Fruit fly (Drosophila melanogaster) whole organism, embryonic: ENCODE measurements around the gene CG34417.

ENCODE experiments used
- Ada2b ChIP-seq: fragments of 200-800 bp; sonication (Bioruptor generic); IDR thresholded peaks from 2 replicates; pipeline ENCODE4 v1.3.6; 2022; ENCODE audit warnings: missing biosample characterization, missing genetic modification characterization
- B-H1 ChIP-seq: fragments of 200-800 bp; sonication (Bioruptor generic); IDR thresholded peaks from 3 replicates; pipeline ENCODE4 v1.3.6; 2022; ENCODE audit warnings: missing biosample characterization, missing genetic modification characterization
- CG10209 ChIP-seq: fragments of 200-800 bp; sonication (Bioruptor generic); optimal IDR thresholded peaks from 3 replicates; lab custom pipeline; 2017; ENCODE audit warnings: missing biosample characterization, mild to moderate bottlenecking, missing genetic modification characterization, missing genetic modification reagents
- CG10959 ChIP-seq: fragments of 200-800 bp; sonication (Bioruptor generic); IDR thresholded peaks from 2 replicates; pipeline ENCODE4 v1.3.6; 2022; ENCODE audit warnings: missing biosample characterization, missing genetic modification characterization
- CG11456 ChIP-seq: fragments of 200-800 bp; sonication (Bioruptor generic); IDR thresholded peaks from 3 replicates; pipeline ENCODE4 v1.3.6; 2022; ENCODE audit warnings: missing biosample characterization, missing genetic modification characterization
- CG12155 ChIP-seq: fragments of 200-800 bp; sonication (Bioruptor generic); optimal IDR thresholded peaks from 3 replicates; lab custom pipeline; 2016; ENCODE audit warnings: missing biosample characterization, missing genetic modification characterization
- CG12299 ChIP-seq: fragments of 200-800 bp; sonication (Bioruptor generic); optimal IDR thresholded peaks from 2 replicates; lab custom pipeline; 2018; ENCODE audit warnings: missing biosample characterization, mild to moderate bottlenecking, missing genetic modification characterization
- CG13775 ChIP-seq: fragments of 200-800 bp; sonication (Bioruptor generic); optimal IDR thresholded peaks from 3 replicates; lab custom pipeline; 2017; ENCODE audit warnings: missing biosample characterization, mild to moderate bottlenecking, missing genetic modification characterization
- CG14050 ChIP-seq: fragments of 200-800 bp; sonication (Bioruptor generic); IDR thresholded peaks from 3 replicates; pipeline ENCODE4 v1.3.6; 2022; ENCODE audit warnings: missing biosample characterization, missing genetic modification characterization
- CG15011 ChIP-seq: fragments of 200-800 bp; sonication (Bioruptor generic); optimal IDR thresholded peaks from 3 replicates; lab custom pipeline; 2018; ENCODE audit warnings: missing biosample characterization, mild to moderate bottlenecking, missing genetic modification characterization
- CG15696 ChIP-seq: fragments of 200-800 bp; sonication (Bioruptor generic); optimal IDR thresholded peaks from 2 replicates; lab custom pipeline; 2019; ENCODE audit warnings: missing biosample characterization, mild to moderate bottlenecking, missing genetic modification characterization, moderate library complexity
- CG17912 ChIP-seq: fragments of 200-800 bp; sonication (Bioruptor generic); optimal IDR thresholded peaks from 2 replicates; lab custom pipeline; 2018; ENCODE audit warnings: missing biosample characterization, mild to moderate bottlenecking, missing genetic modification characterization
- CG2875 ChIP-seq: fragments of 200-800 bp; sonication (Bioruptor generic); optimal IDR thresholded peaks from 2 replicates; lab custom pipeline; 2017; ENCODE audit warnings: missing biosample characterization, mild to moderate bottlenecking, missing genetic modification characterization, missing genetic modification reagents
- CG3847 ChIP-seq: fragments of 200-800 bp; sonication (Bioruptor generic); IDR thresholded peaks from 2 replicates; pipeline ENCODE4 v1.3.6; 2022; ENCODE audit warnings: missing biosample characterization, missing genetic modification characterization
- CG7987 ChIP-seq: fragments of 200-800 bp; sonication (Bioruptor generic); optimal IDR thresholded peaks from 2 replicates; lab custom pipeline; 2018; ENCODE audit warnings: missing biosample characterization, mild to moderate bottlenecking, missing genetic modification characterization, moderate library complexity
- CG9817 ChIP-seq: fragments of 200-800 bp; sonication (Bioruptor generic); optimal IDR thresholded peaks from 2 replicates; lab custom pipeline; 2018; ENCODE audit warnings: missing biosample characterization, mild to moderate bottlenecking, missing genetic modification characterization, moderate library complexity
- CkIIα-i1 ChIP-seq: fragments of 200-800 bp; sonication (Bioruptor generic); IDR thresholded peaks from 2 replicates; pipeline ENCODE4 v1.3.6; 2022; ENCODE audit warnings: missing biosample characterization, missing genetic modification characterization
- D19A ChIP-seq: fragments of 200-800 bp; optimal IDR thresholded peaks from 3 replicates; lab custom pipeline; 2019; ENCODE audit warnings: missing biosample characterization, mild to moderate bottlenecking, missing genetic modification characterization, moderate library complexity
- HLHmδ ChIP-seq: fragments of 200-800 bp; sonication (Bioruptor generic); optimal IDR thresholded peaks from 2 replicates; lab custom pipeline; 2018; ENCODE audit warnings: missing biosample characterization, mild to moderate bottlenecking, missing genetic modification characterization, moderate library complexity
- Hmr ChIP-seq: fragments of 200-800 bp; sonication (Bioruptor generic); optimal IDR thresholded peaks from 3 replicates; lab custom pipeline; 2017; ENCODE audit warnings: mild to moderate bottlenecking, missing biosample characterization, missing genetic modification reagents, missing genetic modification characterization
- Kr ChIP-seq: fragments of 200-800 bp; sonication (Bioruptor generic); optimal IDR thresholded peaks from 2 replicates; lab custom pipeline; 2017; ENCODE audit warnings: missing biosample characterization, mild to moderate bottlenecking, missing genetic modification characterization
- MESR4 ChIP-seq: fragments of 200-800 bp; sonication (Bioruptor generic); optimal IDR thresholded peaks from 2 replicates; lab custom pipeline; 2018; ENCODE audit warnings: missing biosample characterization, mild to moderate bottlenecking, missing genetic modification characterization, moderate library complexity
- Myb ChIP-seq: fragments of 200-800 bp; sonication (Bioruptor generic); optimal IDR thresholded peaks from 2 replicates; lab custom pipeline; 2016; ENCODE audit warnings: missing biosample characterization, missing genetic modification characterization
- Scr ChIP-seq: fragments of 200-800 bp; sonication (Bioruptor generic); IDR thresholded peaks from 2 replicates; pipeline ENCODE4 v1.3.6; 2022; ENCODE audit warnings: missing biosample characterization, missing genetic modification characterization; ENCODE audit not compliant: partially characterized antibody
- Xrp1 ChIP-seq: fragments of 200-800 bp; sonication (Bioruptor generic); IDR thresholded peaks from 2 replicates; pipeline ENCODE4 v1.3.6; 2022; ENCODE audit warnings: missing biosample characterization, missing genetic modification characterization
- bbx ChIP-seq: fragments of 200-800 bp; sonication (Bioruptor generic); IDR thresholded peaks from 2 replicates; pipeline ENCODE4 v1.3.6; 2022; ENCODE audit warnings: missing biosample characterization, missing genetic modification characterization; ENCODE audit not compliant: partially characterized antibody
- br ChIP-seq: fragments of >200 bp; optimal IDR thresholded peaks from 2 replicates; lab custom pipeline; 2017
- cad ChIP-seq: fragments of >200 bp; optimal IDR thresholded peaks from 2 replicates; lab custom pipeline; 2017; ENCODE audit warnings: missing biosample characterization, missing genetic modification characterization
- dati ChIP-seq: fragments of 200-800 bp; sonication (Bioruptor generic); IDR thresholded peaks from 2 replicates; pipeline ENCODE4 v1.3.6; 2022; ENCODE audit warnings: missing biosample characterization, missing genetic modification characterization
- eyg ChIP-seq: fragments of 200-800 bp; sonication (Bioruptor generic); optimal IDR thresholded peaks from 3 replicates; lab custom pipeline; 2016; ENCODE audit warnings: missing biosample characterization, missing genetic modification characterization
- fd64A ChIP-seq: fragments of 200-800 bp; sonication (Bioruptor generic); optimal IDR thresholded peaks from 3 replicates; lab custom pipeline; 2018; ENCODE audit warnings: missing biosample characterization, mild to moderate bottlenecking, missing genetic modification characterization
- gfzf ChIP-seq: fragments of 200-800 bp; sonication (Bioruptor generic); optimal IDR thresholded peaks from 2 replicates; lab custom pipeline; 2016; ENCODE audit warnings: missing biosample characterization, mild to moderate bottlenecking, missing genetic modification characterization, moderate library complexity
- grn ChIP-seq: fragments of 200-800 bp; sonication (Bioruptor generic); optimal IDR thresholded peaks from 3 replicates; lab custom pipeline; 2017; ENCODE audit warnings: missing biosample characterization, missing genetic modification characterization
- gsb ChIP-seq: fragments of 200-800 bp; sonication (Bioruptor generic); IDR thresholded peaks from 2 replicates; pipeline ENCODE4 v1.3.6; 2022; ENCODE audit warnings: missing biosample characterization, missing genetic modification characterization
- hkb ChIP-seq, 2 experiments: fragments of 200-800 bp in 1 of 2; fragments of >200 bp in 1 of 2; sonication (Bioruptor generic) in 1 of 2; IDR thresholded peaks in 1 of 2; optimal IDR thresholded peaks in 1 of 2; 2 replicates each; pipeline versions ENCODE4 v1.3.6 to Lab custom; 2017 to 2022; ENCODE audit warnings: missing biosample characterization in 1 of 2, missing genetic modification characterization in 1 of 2
- jing ChIP-seq: fragments of 200-800 bp; sonication (Bioruptor generic); optimal IDR thresholded peaks from 2 replicates; lab custom pipeline; 2018; ENCODE audit warnings: missing biosample characterization, mild to moderate bottlenecking, missing genetic modification characterization
- ken ChIP-seq: fragments of 200-800 bp; sonication (Bioruptor generic); IDR thresholded peaks from 3 replicates; pipeline ENCODE4 v1.3.6; 2022; ENCODE audit warnings: missing biosample characterization, missing genetic modification characterization
- kni ChIP-seq: fragments of 200-800 bp; sonication (Bioruptor generic); optimal IDR thresholded peaks from 3 replicates; lab custom pipeline; 2017; ENCODE audit warnings: mild to moderate bottlenecking, missing biosample characterization, missing genetic modification reagents, missing genetic modification characterization
- lilli ChIP-seq: fragments of 200-800 bp; sonication (Bioruptor generic); optimal IDR thresholded peaks from 3 replicates; lab custom pipeline; 2016; ENCODE audit warnings: missing biosample characterization, missing genetic modification characterization
- mam ChIP-seq: fragments of 200-800 bp; sonication (Bioruptor generic); optimal IDR thresholded peaks from 3 replicates; lab custom pipeline; 2016; ENCODE audit warnings: missing biosample characterization, missing genetic modification characterization
- pan ChIP-seq, 4 experiments: fragments of >200 bp in 3 of 4; fragments of 200-800 bp in 1 of 4; sonication (Bioruptor generic) in 1 of 4; optimal IDR thresholded peaks in 3 of 4; IDR thresholded peaks in 1 of 4; 2 replicates each; pipeline versions ENCODE4 v1.3.6 to Lab custom; 2017 to 2022; ENCODE audit warnings: missing biosample characterization in 2 of 4, missing genetic modification characterization in 2 of 4, mixed read lengths in 1 of 4
- peb ChIP-seq: fragments of 200-800 bp; sonication (Bioruptor generic); IDR thresholded peaks from 2 replicates; pipeline ENCODE4 v1.3.6; 2022; ENCODE audit warnings: missing biosample characterization, missing genetic modification characterization
- pum ChIP-seq: fragments of 200-800 bp; sonication (Bioruptor generic); optimal IDR thresholded peaks from 2 replicates; lab custom pipeline; 2016; ENCODE audit warnings: missing biosample characterization, missing genetic modification characterization
- sc ChIP-seq, 3 experiments: fragments of >200 bp in 2 of 3; fragments of 200-800 bp in 1 of 3; sonication (Bioruptor generic) in 1 of 3; optimal IDR thresholded peaks; 2 replicates in 2 of 3; 3 replicates in 1 of 3; lab custom pipeline; 2017; ENCODE audit warnings: mild to moderate bottlenecking in 1 of 3, missing biosample characterization in 1 of 3, missing genetic modification characterization in 1 of 3, missing genetic modification reagents in 1 of 3
- seq ChIP-seq: fragments of 200-800 bp; sonication (Bioruptor generic); IDR thresholded peaks from 2 replicates; pipeline ENCODE4 v1.3.6; 2022; ENCODE audit warnings: missing biosample characterization, missing genetic modification characterization
- sob ChIP-seq: fragments of 200-800 bp; sonication (Bioruptor generic); IDR thresholded peaks from 2 replicates; pipeline ENCODE4 v1.3.6; 2022; ENCODE audit warnings: missing biosample characterization, missing genetic modification characterization
- trh ChIP-seq: fragments of 200-800 bp; sonication (Bioruptor generic); optimal IDR thresholded peaks from 2 replicates; lab custom pipeline; 2016; ENCODE audit warnings: missing biosample characterization, missing genetic modification characterization
- tup ChIP-seq: fragments of 200-800 bp; sonication (Bioruptor generic); optimal IDR thresholded peaks from 2 replicates; lab custom pipeline; 2016; ENCODE audit warnings: missing biosample characterization, mild to moderate bottlenecking, missing genetic modification characterization, moderate library complexity
- usp ChIP-seq: fragments of >200 bp; optimal IDR thresholded peaks from 2 replicates; lab custom pipeline; 2017; ENCODE audit warnings: missing biosample characterization, missing genetic modification characterization
- zen ChIP-seq: fragments of 200-800 bp; sonication (Bioruptor generic); optimal IDR thresholded peaks from 3 replicates; lab custom pipeline; 2018; ENCODE audit warnings: missing biosample characterization, mild to moderate bottlenecking, missing genetic modification characterization, moderate library complexity

CG34417 gene

dm6 chrX:6574488-6574887, 33.9 kb downstream of the CG34417 start (continued):
- TF ChIP-seq CG15696, result no peak
- TF ChIP-seq HLHmδ (GFP tag; lab: Kevin White, UChicago), result no peak
- no peak for TF ChIP-seq CG12299 (tag; lab: Kevin White, UChicago)
- no peak for TF ChIP-seq CkIIα-i1 (GFP tag; lab: Robert Waterston, UW)
- no peak for TF ChIP-seq fd64A (GFP tag; lab: Kevin White, UChicago)
- no peak for TF ChIP-seq usp (GFP tag; lab: Kevin White, UChicago)
- no peak for TF ChIP-seq sob
- TF ChIP-seq Kr (GFP tag; lab: Kevin White, UChicago), result no peak
- no peak for TF ChIP-seq hkb (optimal IDR thresholded peaks at IDR 0.05; lab: Kevin White, UChicago)
- 0 out of 2 replicates have a peak, but pooled peaks have one; percentile 27 for TF ChIP-seq hkb (GFP tag; IDR thresholded peaks at IDR 0.05; lab: Robert Waterston, UW)
- peak; percentile 2 for TF ChIP-seq jing (GFP tag; lab: Kevin White, UChicago)
- no peak for TF ChIP-seq B-H1 (GFP tag; lab: Robert Waterston, UW)
- TF ChIP-seq CG11456, result peak; percentile 54; the same call in 1 of the 3 replicates
- TF ChIP-seq MESR4 (GFP tag; lab: Kevin White, UChicago), result no peak
- TF ChIP-seq CG2875 (GFP tag; lab: Kevin White, UChicago), result no peak
- no peak for TF ChIP-seq br (lab: Kevin White, UChicago)
- TF ChIP-seq peb (GFP tag; lab: Robert Waterston, UW), result no peak
- TF ChIP-seq pan (optimal IDR thresholded peaks at IDR 0.05; lab: Kevin White, UChicago), result no peak
- peak in 1 of 2 experiments; percentile 47 for TF ChIP-seq pan (GFP tag; optimal IDR thresholded peaks at IDR 0.05 in 1 of 2, IDR thresholded peaks at IDR 0.05 in 1 of 2)
- peak; percentile 5 for TF ChIP-seq pum (GFP tag; lab: Kevin White, UChicago)
- TF ChIP-seq CG3847, result peak; percentile 35; the same call in 1 of the 2 replicates
- peak; percentile 15 for TF ChIP-seq CG9817
- peak; percentile 55; the same call in 1 of the 3 replicates for TF ChIP-seq ken (GFP tag; lab: Robert Waterston, UW)
- no peak for TF ChIP-seq tup
- no peak for TF ChIP-seq dati
- peak; percentile 21 for TF ChIP-seq CG10209 (GFP tag; lab: Kevin White, UChicago)
- no peak for TF ChIP-seq seq (GFP tag; lab: Robert Waterston, UW)
- TF ChIP-seq gsb (GFP tag; lab: Robert Waterston, UW), result no peak
- peak; percentile 14 for TF ChIP-seq mam (GFP tag; lab: Kevin White, UChicago)
- peak; percentile 58; the same call in 1 of the 2 replicates for TF ChIP-seq Ada2b (GFP tag; lab: Robert Waterston, UW)
- no peak for TF ChIP-seq trh
- no peak for TF ChIP-seq Myb
- 0 out of 3 replicates have a peak, but pooled peaks have one; percentile 14 for TF ChIP-seq CG14050 (GFP tag; lab: Robert Waterston, UW)
- peak; percentile 40 for TF ChIP-seq lilli
- no peak for TF ChIP-seq grn
- TF ChIP-seq CG7987 (GFP tag; lab: Kevin White, UChicago), result no peak
- TF ChIP-seq bbx (GFP tag; lab: Robert Waterston, UW), result no peak
- no peak for TF ChIP-seq CG15011 (GFP tag; lab: Kevin White, UChicago)
- TF ChIP-seq cad (GFP tag; lab: Kevin White, UChicago), result no peak
- no peak for TF ChIP-seq Scr (GFP tag; lab: Robert Waterston, UW)
- TF ChIP-seq eyg (GFP tag; lab: Kevin White, UChicago), result no peak
- peak; percentile 35; the same call in 1 of the 2 replicates for TF ChIP-seq Xrp1 (GFP tag; lab: Robert Waterston, UW)
- no peak for TF ChIP-seq CG12155 (GFP tag; lab: Kevin White, UChicago)
- TF ChIP-seq kni (GFP tag; lab: Kevin White, UChicago), result no peak
- no peak for TF ChIP-seq sc (optimal IDR thresholded peaks at IDR 0.05; lab: Kevin White, UChicago)
- no peak for TF ChIP-seq sc (GFP tag; optimal IDR thresholded peaks at IDR 0.05; lab: Kevin White, UChicago)
- TF ChIP-seq CG10959 (GFP tag; lab: Robert Waterston, UW), result no peak
- TF ChIP-seq D19A (tag; lab: Kevin White, UChicago), result no peak
- no peak for TF ChIP-seq CG17912
- TF ChIP-seq CG13775, result no peak
- no peak for TF ChIP-seq zen
- TF ChIP-seq gfzf, result no peak
- TF ChIP-seq Hmr (GFP tag; lab: Kevin White, UChicago), result no peak
